Worm (Caenorhabditis elegans) whole organism, L2 larva: ENCODE results near the gene cuc-1.

Experiments
- ZK546.5 ChIP-seq: sonication (generic microtip); optimal IDR thresholded peaks from 2 replicates; lab custom pipeline; 2017; ENCODE audit warnings: missing biosample characterization, missing genetic modification characterization
- ama-1 ChIP-seq: fragments of 150-350 bp; optimal IDR thresholded peaks from 2 replicates; lab custom pipeline; 2018; ENCODE audit warnings: inconsistent platforms
- elt-3 ChIP-seq: sonication (generic microtip); optimal IDR thresholded peaks from 2 replicates; lab custom pipeline; 2017; ENCODE audit warnings: missing biosample characterization, missing genetic modification characterization
- lsy-2 ChIP-seq, 2 experiments: fragments of 150-350 bp in 1 of 2; sonication (generic microtip) in 1 of 2; optimal IDR thresholded peaks; 2 replicates each; lab custom pipeline; 2014 to 2017; ENCODE audit warnings: missing biosample characterization in 2 of 2, missing genetic modification characterization in 2 of 2
- mab-5 ChIP-seq: fragments of 150-350 bp; optimal IDR thresholded peaks from 2 replicates; lab custom pipeline; 2014; ENCODE audit warnings: missing biosample characterization, missing genetic modification characterization
- nhr-12 ChIP-seq: fragments of 150-350 bp; optimal IDR thresholded peaks from 2 replicates; lab custom pipeline; 2014; ENCODE audit warnings: missing biosample characterization, missing genetic modification characterization
- skn-1 ChIP-seq: sonication (generic microtip); optimal IDR thresholded peaks from 2 replicates; lab custom pipeline; 2017; ENCODE audit warnings: missing biosample characterization, missing genetic modification characterization
- unc-39 ChIP-seq: fragments of 150-350 bp; optimal IDR thresholded peaks from 2 replicates; lab custom pipeline; 2014; ENCODE audit warnings: missing biosample characterization, missing genetic modification characterization
- unc-55 ChIP-seq: fragments of 150-350 bp; sonication (generic microtip); optimal IDR thresholded peaks from 3 replicates; lab custom pipeline; 2014; ENCODE audit warnings: missing biosample characterization, missing genetic modification reagents, missing genetic modification characterization
- ztf-4 ChIP-seq: fragments of 150-350 bp; optimal IDR thresholded peaks from 2 replicates; lab custom pipeline; 2014; ENCODE audit warnings: missing biosample characterization, missing genetic modification characterization

- TF ChIP-seq unc-39 (tag; lab: Kevin White, UChicago) (no peak), unc-55 (GFP tag; lab: Kevin White, UChicago) (no peak), nhr-12 (no peak), elt-3 (tag; lab: Kevin White, UChicago) (no peak), mab-5 (no peak), ama-1 (lab: Kevin White, UChicago) (no peak), skn-1 (tag; lab: Kevin White, UChicago) (no peak), ztf-4 (no peak), ZK546.5 (tag; lab: Kevin White, UChicago) (no peak), lsy-2 (tag; optimal IDR thresholded peaks at IDR 0.05; lab: Kevin White, UChicago) (no peak)
Observed at ce11 chrIII:7882900-7883299, 22.1 kb upstream of the cuc-1 start, which contains the start of gene ZK688.9.
